Worm (Caenorhabditis elegans) whole organism, L2 larva: Measurements from ENCODE around the gene chat-1.

Source experiments
- C34F6.9 ChIP-seq: fragments of 150-350 bp; optimal IDR thresholded peaks from 2 replicates; lab custom pipeline; 2014; ENCODE audit warnings: missing biosample characterization, missing genetic modification characterization
- F13H6.1 ChIP-seq: sonication (generic microtip); optimal IDR thresholded peaks from 2 replicates; lab custom pipeline; 2016; ENCODE audit warnings: missing genetic modification characterization, missing compliant biosample characterization
- R02D3.7 ChIP-seq: fragments of 150-350 bp; optimal IDR thresholded peaks from 2 replicates; lab custom pipeline; 2014; ENCODE audit warnings: missing biosample characterization, missing genetic modification characterization
- Y55F3AM.14 ChIP-seq: fragments of 200-800 bp; sonication (Bioruptor generic); optimal IDR thresholded peaks from 2 replicates; lab custom pipeline; 2018; ENCODE audit warnings: mild to moderate bottlenecking, missing genetic modification characterization, missing compliant biosample characterization
- alr-1 ChIP-seq: fragments of 150-350 bp; optimal IDR thresholded peaks from 2 replicates; lab custom pipeline; 2014; ENCODE audit warnings: missing biosample characterization, missing genetic modification characterization
- aly-2 ChIP-seq: fragments of 150-350 bp; optimal IDR thresholded peaks from 2 replicates; lab custom pipeline; 2014; ENCODE audit warnings: missing biosample characterization, missing genetic modification characterization
- ama-1 ChIP-seq: fragments of 150-350 bp; optimal IDR thresholded peaks from 2 replicates; lab custom pipeline; 2018; ENCODE audit warnings: inconsistent platforms
- blmp-1 ChIP-seq: sonication (generic microtip); optimal IDR thresholded peaks from 2 replicates; lab custom pipeline; 2017; ENCODE audit warnings: missing genetic modification characterization, mild to moderate bottlenecking, missing compliant biosample characterization, antibody characterized with exemption, moderate library complexity; ENCODE audit not compliant: insufficient read depth
- ceh-16 ChIP-seq: fragments of 150-350 bp; optimal IDR thresholded peaks from 2 replicates; lab custom pipeline; 2014; ENCODE audit warnings: missing biosample characterization, missing genetic modification characterization
- ceh-82 ChIP-seq: fragments of 150-350 bp; optimal IDR thresholded peaks from 2 replicates; lab custom pipeline; 2014; ENCODE audit warnings: missing biosample characterization, missing genetic modification characterization
- crh-2 ChIP-seq: sonication (generic microtip); optimal IDR thresholded peaks from 2 replicates; lab custom pipeline; 2017; ENCODE audit warnings: missing biosample characterization, missing genetic modification characterization
- dmd-4 ChIP-seq: sonication (generic microtip); optimal IDR thresholded peaks from 2 replicates; lab custom pipeline; 2017; ENCODE audit warnings: missing biosample characterization, missing genetic modification characterization
- egl-27 ChIP-seq: sonication (generic microtip); optimal IDR thresholded peaks from 3 replicates; lab custom pipeline; 2017; ENCODE audit warnings: missing biosample characterization, missing genetic modification reagents, missing genetic modification characterization
- elt-1 ChIP-seq: fragments of 150-350 bp; optimal IDR thresholded peaks from 2 replicates; lab custom pipeline; 2014; ENCODE audit warnings: missing biosample characterization, missing genetic modification characterization
- elt-3 ChIP-seq: sonication (generic microtip); optimal IDR thresholded peaks from 2 replicates; lab custom pipeline; 2017; ENCODE audit warnings: missing biosample characterization, missing genetic modification characterization
- gmeb-1 ChIP-seq: fragments of 150-350 bp; optimal IDR thresholded peaks from 2 replicates; lab custom pipeline; 2014; ENCODE audit warnings: missing biosample characterization, missing genetic modification characterization
- lin-11 ChIP-seq: fragments of 150-350 bp; sonication (generic microtip); optimal IDR thresholded peaks from 2 replicates; lab custom pipeline; 2014; ENCODE audit warnings: missing biosample characterization, missing genetic modification characterization, inconsistent platforms, mixed read lengths
- lin-13 ChIP-seq: fragments of 150-350 bp; optimal IDR thresholded peaks from 2 replicates; lab custom pipeline; 2014; ENCODE audit warnings: missing biosample characterization, missing genetic modification reagents, missing genetic modification characterization
- lsy-2 ChIP-seq, 2 experiments: fragments of 150-350 bp in 1 of 2; sonication (generic microtip) in 1 of 2; optimal IDR thresholded peaks; 2 replicates each; lab custom pipeline; 2014 to 2017; ENCODE audit warnings: missing biosample characterization in 2 of 2, missing genetic modification characterization in 2 of 2
- mab-5 ChIP-seq: fragments of 150-350 bp; optimal IDR thresholded peaks from 2 replicates; lab custom pipeline; 2014; ENCODE audit warnings: missing biosample characterization, missing genetic modification characterization
- mbf-1 ChIP-seq: sonication (generic microtip); optimal IDR thresholded peaks from 2 replicates; lab custom pipeline; 2017; ENCODE audit warnings: missing biosample characterization, missing genetic modification characterization
- mdl-1 ChIP-seq, 2 experiments: fragments of 150-350 bp in 1 of 2; sonication (generic microtip) in 1 of 2; optimal IDR thresholded peaks; 2 replicates each; lab custom pipeline; 2017; ENCODE audit warnings: missing biosample characterization in 2 of 2, missing genetic modification characterization in 2 of 2
- nhr-10 ChIP-seq: sonication (generic microtip); optimal IDR thresholded peaks from 2 replicates; lab custom pipeline; 2017; ENCODE audit warnings: missing biosample characterization, missing genetic modification characterization
- nhr-11 ChIP-seq: fragments of 150-350 bp; optimal IDR thresholded peaks from 2 replicates; lab custom pipeline; 2014; ENCODE audit warnings: missing biosample characterization, missing genetic modification characterization
- nhr-12 ChIP-seq: fragments of 150-350 bp; optimal IDR thresholded peaks from 2 replicates; lab custom pipeline; 2014; ENCODE audit warnings: missing biosample characterization, missing genetic modification characterization
- nhr-129 ChIP-seq: fragments of 150-350 bp; optimal IDR thresholded peaks from 2 replicates; lab custom pipeline; 2014; ENCODE audit warnings: missing biosample characterization, missing genetic modification characterization
- nhr-21 ChIP-seq: fragments of 150-350 bp; optimal IDR thresholded peaks from 2 replicates; lab custom pipeline; 2014; ENCODE audit warnings: missing biosample characterization, missing genetic modification characterization
- nhr-23 ChIP-seq: fragments of 150-350 bp; optimal IDR thresholded peaks from 2 replicates; lab custom pipeline; 2014; ENCODE audit warnings: missing biosample characterization, missing genetic modification reagents, missing genetic modification characterization
- nhr-237 ChIP-seq: fragments of 150-350 bp; optimal IDR thresholded peaks from 2 replicates; lab custom pipeline; 2014; ENCODE audit warnings: missing biosample characterization, missing genetic modification characterization
- nhr-25 ChIP-seq: fragments of 150-350 bp; sonication (generic microtip); optimal IDR thresholded peaks from 3 replicates; lab custom pipeline; 2014; ENCODE audit warnings: missing biosample characterization, missing genetic modification characterization
- nhr-6 ChIP-seq: fragments of 150-350 bp; optimal IDR thresholded peaks from 2 replicates; lab custom pipeline; 2014; ENCODE audit warnings: missing biosample characterization, missing genetic modification characterization
- nhr-77 ChIP-seq: fragments of 150-350 bp; optimal IDR thresholded peaks from 2 replicates; lab custom pipeline; 2014; ENCODE audit warnings: missing biosample characterization, missing genetic modification characterization
- peb-1 ChIP-seq: fragments of 150-350 bp; optimal IDR thresholded peaks from 2 replicates; lab custom pipeline; 2014; ENCODE audit warnings: missing biosample characterization, missing genetic modification characterization
- skn-1 ChIP-seq: sonication (generic microtip); optimal IDR thresholded peaks from 2 replicates; lab custom pipeline; 2017; ENCODE audit warnings: missing biosample characterization, missing genetic modification characterization
- sma-3 ChIP-seq: sonication (generic microtip); optimal IDR thresholded peaks from 2 replicates; lab custom pipeline; 2016; ENCODE audit warnings: missing genetic modification reagents, missing genetic modification characterization, missing compliant biosample characterization
- sma-9 ChIP-seq, 2 experiments: fragments of 150-350 bp in 1 of 2; sonication (generic microtip) in 1 of 2; optimal IDR thresholded peaks; 2 replicates each; lab custom pipeline; 2014 to 2016; ENCODE audit warnings: missing genetic modification characterization in 2 of 2, mild to moderate bottlenecking in 1 of 2, missing biosample characterization in 1 of 2, missing compliant biosample characterization in 1 of 2, missing genetic modification reagents in 1 of 2, moderate library complexity in 1 of 2
- snpc-4 ChIP-seq: fragments of 150-350 bp; optimal IDR thresholded peaks from 2 replicates; lab custom pipeline; 2014; ENCODE audit warnings: missing biosample characterization, missing genetic modification characterization
- unc-55 ChIP-seq: fragments of 150-350 bp; sonication (generic microtip); optimal IDR thresholded peaks from 3 replicates; lab custom pipeline; 2014; ENCODE audit warnings: missing biosample characterization, missing genetic modification reagents, missing genetic modification characterization
- unc-62 ChIP-seq: fragments of 150-350 bp; optimal IDR thresholded peaks from 2 replicates; lab custom pipeline; 2014; ENCODE audit warnings: missing biosample characterization, missing genetic modification reagents, missing genetic modification characterization
- zag-1 ChIP-seq: fragments of 150-350 bp; optimal IDR thresholded peaks from 2 replicates; lab custom pipeline; 2014; ENCODE audit warnings: missing biosample characterization, missing genetic modification characterization
- ztf-11 ChIP-seq: sonication (generic microtip); optimal IDR thresholded peaks from 2 replicates; lab custom pipeline; 2017; ENCODE audit warnings: missing biosample characterization, missing genetic modification characterization
- ztf-4 ChIP-seq: fragments of 150-350 bp; optimal IDR thresholded peaks from 2 replicates; lab custom pipeline; 2014; ENCODE audit warnings: missing biosample characterization, missing genetic modification characterization

The chat-1 gene

DNA sequence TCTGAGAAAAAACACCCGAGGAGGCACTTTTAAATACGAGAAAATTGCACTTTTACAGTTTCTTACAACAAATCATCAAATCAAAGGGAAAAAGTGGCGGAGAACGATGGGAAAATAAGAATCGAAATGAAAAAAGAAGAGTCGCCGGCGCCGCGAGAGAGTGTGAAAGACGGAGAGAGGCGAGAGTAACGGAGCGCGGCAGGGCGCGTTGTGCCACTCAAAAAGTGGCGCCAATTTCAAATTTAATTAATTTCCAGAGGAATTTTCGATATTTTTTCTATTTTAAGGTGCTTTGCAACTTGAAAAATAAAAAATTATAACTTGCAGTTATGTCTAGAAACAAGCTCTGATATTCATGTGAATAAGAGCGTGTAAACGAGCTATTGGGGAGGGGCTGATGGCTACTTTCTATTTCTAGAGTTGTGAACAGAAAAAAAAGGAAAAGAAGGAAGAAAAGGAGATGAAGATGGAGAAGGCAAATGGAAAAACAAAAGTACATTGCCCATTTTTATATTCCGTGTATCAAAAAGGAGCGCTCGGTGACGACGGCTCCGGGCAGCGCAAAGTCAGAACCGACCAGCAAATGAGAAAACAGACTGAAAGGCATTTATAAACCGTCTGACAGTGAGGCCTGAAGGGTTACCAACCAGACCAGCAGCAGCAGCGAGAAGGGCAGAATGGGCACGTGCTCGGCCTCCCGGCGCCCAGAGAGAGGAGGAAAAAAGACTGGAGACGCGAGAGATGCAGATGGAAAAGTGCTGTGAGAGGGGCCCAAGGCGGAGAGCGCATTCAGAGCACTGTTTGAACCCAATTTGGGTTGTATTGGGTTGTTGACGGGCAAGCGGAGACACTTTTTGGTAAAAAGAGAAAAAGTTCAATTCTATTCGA, 24.0 kb downstream of the chat-1 start (continued):
- no peak for TF ChIP-seq ceh-16 (tag; lab: Kevin White, UChicago)
- TF ChIP-seq crh-2 (tag; lab: Kevin White, UChicago): no peak
- no peak for TF ChIP-seq nhr-237 (tag; lab: Kevin White, UChicago)
- no peak for TF ChIP-seq Y55F3AM.14 (GFP tag; lab: Kevin White, UChicago)
- no peak for TF ChIP-seq elt-3 (tag; lab: Kevin White, UChicago)
- no peak for TF ChIP-seq nhr-77 (tag; lab: Kevin White, UChicago)
- TF ChIP-seq nhr-23 (tag; lab: Kevin White, UChicago): no peak
- TF ChIP-seq C34F6.9 (tag; lab: Kevin White, UChicago): no peak
- TF ChIP-seq lin-11: no peak
- TF ChIP-seq F13H6.1 (tag; lab: Kevin White, UChicago): peak; percentile 56
- no peak for TF ChIP-seq mbf-1 (tag; lab: Kevin White, UChicago)
- peak; percentile 41 for TF ChIP-seq gmeb-1
- TF ChIP-seq unc-62 (GFP tag; lab: Kevin White, UChicago): no peak
- TF ChIP-seq ztf-11: no peak
- TF ChIP-seq mab-5 (tag; lab: Kevin White, UChicago): no peak
- TF ChIP-seq alr-1 (tag; lab: Kevin White, UChicago): no peak
- TF ChIP-seq sma-9 (GFP tag; optimal IDR thresholded peaks at IDR 0.05; lab: Kevin White, UChicago): peak; percentile 50
- no peak for TF ChIP-seq sma-9 (tag; optimal IDR thresholded peaks at IDR 0.05; lab: Kevin White, UChicago)
- TF ChIP-seq lsy-2 (tag; optimal IDR thresholded peaks at IDR 0.05; lab: Kevin White, UChicago): peak in 1 of 2 experiments; percentile 28
- TF ChIP-seq nhr-129: peak; percentile 69
- TF ChIP-seq aly-2: no peak
- no peak for TF ChIP-seq skn-1 (tag; lab: Kevin White, UChicago)
- TF ChIP-seq nhr-11 (tag; lab: Kevin White, UChicago): no peak
- TF ChIP-seq sma-3 (GFP tag; lab: Kevin White, UChicago): peak; percentile 5
- TF ChIP-seq nhr-12 (tag; lab: Kevin White, UChicago): no peak
- no peak for TF ChIP-seq ceh-82

DNA sequence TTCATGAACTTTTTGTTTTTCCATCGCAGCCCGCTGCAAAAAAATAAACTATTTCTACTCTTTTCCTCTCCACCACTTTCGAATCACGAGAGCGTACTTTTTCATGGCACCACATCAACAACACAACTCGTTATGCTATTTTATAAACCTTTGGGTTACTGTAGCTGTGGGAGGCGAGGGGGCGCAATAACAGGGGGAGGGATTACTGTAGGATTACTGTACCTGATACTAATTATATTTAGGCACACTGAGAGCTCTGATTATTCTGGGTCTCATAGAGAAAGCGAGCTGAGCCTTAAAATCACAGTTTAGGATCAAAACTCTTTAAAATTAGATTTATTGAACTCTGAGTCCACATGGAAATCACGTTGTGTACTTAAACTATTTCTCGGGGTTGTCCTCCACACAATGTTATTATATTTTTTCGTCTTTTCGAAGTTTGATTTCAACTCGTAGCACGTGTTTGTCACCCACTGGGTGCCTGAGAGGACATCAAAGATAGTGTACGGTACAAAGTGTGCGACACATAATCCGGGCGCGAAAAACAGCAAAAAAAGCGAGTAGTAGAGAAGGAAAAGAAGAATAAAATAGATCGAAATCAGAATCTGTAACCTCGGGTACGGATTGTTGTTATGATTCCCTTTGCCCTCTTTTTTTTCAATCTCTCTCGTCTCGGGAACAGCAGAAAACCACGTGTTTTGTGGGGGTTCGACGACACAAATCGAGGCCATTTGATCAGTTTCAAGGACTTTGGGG, 25.5 kb downstream of the chat-1 start:
- no peak for TF ChIP-seq peb-1 (tag; lab: Kevin White, UChicago)
- peak; percentile 55 for TF ChIP-seq sma-3 (GFP tag; lab: Kevin White, UChicago)
- no peak for TF ChIP-seq unc-55
- peak; percentile 43 for TF ChIP-seq F13H6.1 (tag; lab: Kevin White, UChicago)
- TF ChIP-seq nhr-23 (tag; lab: Kevin White, UChicago): no peak
- TF ChIP-seq mbf-1 (tag; lab: Kevin White, UChicago): no peak
- no peak for TF ChIP-seq R02D3.7
- TF ChIP-seq ama-1: no peak
- TF ChIP-seq Y55F3AM.14 (GFP tag; lab: Kevin White, UChicago): no peak
- peak; percentile 60 for TF ChIP-seq blmp-1 (tag; lab: Kevin White, UChicago)
- no peak for TF ChIP-seq zag-1 (tag; lab: Kevin White, UChicago)
- TF ChIP-seq nhr-11 (tag; lab: Kevin White, UChicago): no peak
- no peak for TF ChIP-seq nhr-10 (tag; lab: Kevin White, UChicago)
- TF ChIP-seq ceh-16 (tag; lab: Kevin White, UChicago): no peak
- TF ChIP-seq gmeb-1: peak; percentile 64
- TF ChIP-seq lsy-2 (tag; optimal IDR thresholded peaks at IDR 0.05; lab: Kevin White, UChicago): peak in 1 of 2 experiments; percentile 17
- TF ChIP-seq nhr-129: peak; percentile 69
- no peak for TF ChIP-seq elt-3 (tag; lab: Kevin White, UChicago)
- peak; percentile 81 for TF ChIP-seq sma-9 (GFP tag; optimal IDR thresholded peaks at IDR 0.05; lab: Kevin White, UChicago)
- TF ChIP-seq sma-9 (tag; optimal IDR thresholded peaks at IDR 0.05; lab: Kevin White, UChicago): no peak
- peak; percentile 69 for TF ChIP-seq nhr-21 (tag; lab: Kevin White, UChicago)
- peak; percentile 2 for TF ChIP-seq egl-27 (tag; lab: Kevin White, UChicago)
- TF ChIP-seq ztf-4: peak; percentile 10
- TF ChIP-seq nhr-25 (tag; lab: Kevin White, UChicago): peak; percentile 81
- peak; percentile 52 for TF ChIP-seq mdl-1 (tag; optimal IDR thresholded peaks at IDR 0.05; lab: Kevin White, UChicago)
- TF ChIP-seq C34F6.9 (tag; lab: Kevin White, UChicago): no peak
- no peak for TF ChIP-seq aly-2
- TF ChIP-seq elt-1: no peak
- TF ChIP-seq nhr-6 (tag; lab: Kevin White, UChicago): peak; percentile 38
- no peak for TF ChIP-seq lin-11
- TF ChIP-seq snpc-4: no peak
- TF ChIP-seq nhr-237 (tag; lab: Kevin White, UChicago): no peak
- TF ChIP-seq dmd-4: no peak
- TF ChIP-seq crh-2 (tag; lab: Kevin White, UChicago): peak; percentile 46
- no peak for TF ChIP-seq ztf-11
- no peak for TF ChIP-seq nhr-12 (tag; lab: Kevin White, UChicago)
- no peak for TF ChIP-seq lin-13 (GFP tag; lab: Kevin White, UChicago)
- TF ChIP-seq nhr-77 (tag; lab: Kevin White, UChicago): no peak
